Worm (Caenorhabditis elegans) whole organism, young adult: ENCODE measurements around the gene mcm-2.

Experiments used
- B0261.1 ChIP-seq: sonication (generic microtip); optimal IDR thresholded peaks from 2 replicates; lab custom pipeline; 2016; ENCODE audit warnings: mild to moderate bottlenecking, missing genetic modification characterization, moderate library complexity, missing compliant biosample characterization
- B0336.3 ChIP-seq: fragments of 200-800 bp; sonication (Bioruptor generic); IDR thresholded peaks from 2 replicates; pipeline ENCODE4 v1.3.6; 2022; ENCODE audit warnings: missing genetic modification characterization, missing compliant biosample characterization
- C17E4.6 ChIP-seq: fragments of 200-800 bp; sonication (Bioruptor generic); IDR thresholded peaks from 2 replicates; pipeline ENCODE4 v1.3.6; 2022; ENCODE audit warnings: missing genetic modification reagents, missing genetic modification characterization, missing compliant biosample characterization
- D2030.7 ChIP-seq: fragments of 200-800 bp; sonication (Bioruptor generic); IDR thresholded peaks from 2 replicates; pipeline ENCODE4 v1.3.6; 2022; ENCODE audit warnings: missing genetic modification reagents, missing genetic modification characterization, missing compliant biosample characterization
- F39B2.1 ChIP-seq: fragments of 200-800 bp; sonication (Bioruptor generic); IDR thresholded peaks from 2 replicates; pipeline ENCODE4 v1.3.6; 2022; ENCODE audit warnings: missing genetic modification reagents, missing genetic modification characterization, missing compliant biosample characterization
- F55B11.4 ChIP-seq: sonication (generic microtip); optimal IDR thresholded peaks from 2 replicates; lab custom pipeline; 2016; ENCODE audit warnings: missing compliant biosample characterization, missing genetic modification characterization, borderline replicate concordance; ENCODE audit not compliant: insufficient read depth
- Y67H2A.10 ChIP-seq: fragments of 200-800 bp; sonication (Bioruptor generic); conservative IDR thresholded peaks from 2 replicates; pipeline ENCODE4 v1.3.6; 2022; ENCODE audit warnings: missing genetic modification reagents, missing genetic modification characterization, missing compliant biosample characterization
- Y95B8A.8 ChIP-seq: fragments of 200-800 bp; sonication (Bioruptor generic); IDR thresholded peaks from 2 replicates; pipeline ENCODE4 v1.3.6; 2022; ENCODE audit warnings: missing genetic modification reagents, missing genetic modification characterization, missing compliant biosample characterization
- attf-3 ChIP-seq: fragments of 200-800 bp; sonication (Bioruptor generic); conservative IDR thresholded peaks from 2 replicates; pipeline ENCODE4 v1.3.6; 2022; ENCODE audit warnings: missing genetic modification reagents, missing genetic modification characterization, missing compliant biosample characterization
- attf-6 ChIP-seq: fragments of 200-800 bp; sonication (Bioruptor generic); IDR thresholded peaks from 2 replicates; pipeline ENCODE4 v1.3.6; 2022; ENCODE audit warnings: missing genetic modification reagents, missing genetic modification characterization, missing compliant biosample characterization
- cebp-1 ChIP-seq, 2 experiments: fragments of 200-800 bp in 1 of 2; sonication (Bioruptor generic) in 1 of 2; sonication (generic microtip) in 1 of 2; IDR thresholded peaks in 1 of 2; optimal IDR thresholded peaks in 1 of 2; 2 replicates each; pipeline versions ENCODE4 v1.3.6 to Lab custom; 2017 to 2022; ENCODE audit warnings: missing compliant biosample characterization in 2 of 2, missing genetic modification characterization in 2 of 2, mild to moderate bottlenecking in 1 of 2, missing genetic modification reagents in 1 of 2, moderate library complexity in 1 of 2
- dox-1 ChIP-seq: fragments of 200-800 bp; sonication (Bioruptor generic); IDR thresholded peaks from 2 replicates; pipeline ENCODE4 v1.3.6; 2022; ENCODE audit warnings: missing genetic modification reagents, missing genetic modification characterization, missing compliant biosample characterization
- hrde-1 ChIP-seq: sonication (generic microtip); optimal IDR thresholded peaks from 2 replicates; lab custom pipeline; 2016; ENCODE audit warnings: missing genetic modification characterization, mild to moderate bottlenecking, missing compliant biosample characterization, moderate library complexity, missing genotype, missing genetic modification reagents, borderline replicate concordance
- lag-1 ChIP-seq: fragments of 200-800 bp; sonication (Bioruptor generic); IDR thresholded peaks from 2 replicates; pipeline ENCODE4 v1.3.6; 2022; ENCODE audit warnings: missing genetic modification reagents, missing genetic modification characterization, missing compliant biosample characterization
- let-526 ChIP-seq: fragments of 200-800 bp; sonication (Bioruptor generic); IDR thresholded peaks from 2 replicates; pipeline ENCODE4 v1.3.6; 2022; ENCODE audit warnings: missing genetic modification reagents, missing genetic modification characterization, missing compliant biosample characterization
- let-607 ChIP-seq, 2 experiments: fragments of 200-800 bp in 1 of 2; sonication (Bioruptor generic) in 1 of 2; sonication (generic microtip) in 1 of 2; optimal IDR thresholded peaks; 2 replicates each; lab custom pipeline; 2016 to 2018; ENCODE audit warnings: mild to moderate bottlenecking in 2 of 2, missing compliant biosample characterization in 2 of 2, missing genetic modification characterization in 2 of 2, moderate library complexity in 2 of 2, missing genotype in 1 of 2
- lir-1 ChIP-seq: fragments of 200-800 bp; sonication (Bioruptor generic); conservative IDR thresholded peaks from 2 replicates; pipeline ENCODE4 v1.3.6; 2022; ENCODE audit warnings: missing genetic modification reagents, missing genetic modification characterization, missing compliant biosample characterization
- lsl-1 ChIP-seq: fragments of 200-800 bp; sonication (Bioruptor generic); optimal IDR thresholded peaks from 2 replicates; lab custom pipeline; 2018; ENCODE audit warnings: mild to moderate bottlenecking, missing genetic modification characterization, moderate library complexity, missing compliant biosample characterization
- lsy-27 ChIP-seq: sonication (generic microtip); optimal IDR thresholded peaks from 2 replicates; lab custom pipeline; 2017; ENCODE audit warnings: missing genetic modification characterization, mild to moderate bottlenecking, missing compliant biosample characterization, antibody characterized with exemption, missing genotype, borderline replicate concordance; ENCODE audit not compliant: insufficient read depth
- madf-3 ChIP-seq: fragments of 200-800 bp; sonication (Bioruptor generic); IDR thresholded peaks from 2 replicates; pipeline ENCODE4 v1.3.6; 2022; ENCODE audit warnings: missing genetic modification reagents, missing genetic modification characterization, missing compliant biosample characterization
- madf-8 ChIP-seq: fragments of 200-800 bp; sonication (Bioruptor generic); conservative IDR thresholded peaks from 2 replicates; pipeline ENCODE4 v1.3.6; 2022; ENCODE audit warnings: missing genetic modification reagents, missing genetic modification characterization, missing compliant biosample characterization
- mcd-1 ChIP-seq: fragments of 200-800 bp; sonication (Bioruptor generic); IDR thresholded peaks from 2 replicates; pipeline ENCODE4 v1.3.6; 2022; ENCODE audit warnings: missing genetic modification reagents, missing genetic modification characterization, missing compliant biosample characterization
- mxl-1 ChIP-seq: sonication (generic microtip); optimal IDR thresholded peaks from 2 replicates; lab custom pipeline; 2016; ENCODE audit warnings: missing genetic modification characterization, missing compliant biosample characterization
- nhr-80 ChIP-seq: sonication (generic microtip); optimal IDR thresholded peaks from 2 replicates; lab custom pipeline; 2016; ENCODE audit warnings: missing genetic modification characterization, missing compliant biosample characterization
- pbrm-1 ChIP-seq: fragments of 200-800 bp; sonication (Bioruptor generic); IDR thresholded peaks from 2 replicates; pipeline ENCODE4 v1.3.6; 2022; ENCODE audit warnings: missing genetic modification reagents, missing genetic modification characterization, missing compliant biosample characterization
- rec-8 ChIP-seq, 2 experiments: sonication (generic microtip); optimal IDR thresholded peaks; 2 replicates each; lab custom pipeline; 2016; ENCODE audit warnings: mild to moderate bottlenecking in 2 of 2, missing genetic modification characterization in 2 of 2, missing genetic modification reagents in 2 of 2, missing genotype in 2 of 2, missing biosample characterization in 1 of 2, missing compliant biosample characterization in 1 of 2, moderate library complexity in 1 of 2
- repo-1 ChIP-seq: sonication (generic microtip); optimal IDR thresholded peaks from 2 replicates; lab custom pipeline; 2017; ENCODE audit warnings: mild to moderate bottlenecking, missing genetic modification characterization, missing compliant biosample characterization
- snpc-1.3 ChIP-seq: sonication (generic microtip); optimal IDR thresholded peaks from 2 replicates; lab custom pipeline; 2017; ENCODE audit warnings: missing genetic modification characterization, mild to moderate bottlenecking, missing compliant biosample characterization, antibody characterized with exemption, moderate library complexity, missing genotype, missing genetic modification reagents; ENCODE audit not compliant: insufficient read depth
- tbx-9 ChIP-seq: sonication (generic microtip); optimal IDR thresholded peaks from 2 replicates; lab custom pipeline; 2016; ENCODE audit warnings: borderline replicate concordance, missing genetic modification characterization, inconsistent platforms, missing compliant biosample characterization
- zfh-2 ChIP-seq: fragments of 200-800 bp; sonication (Bioruptor generic); conservative IDR thresholded peaks from 2 replicates; pipeline ENCODE4 v1.3.6; 2022; ENCODE audit warnings: missing genetic modification reagents, missing genetic modification characterization, missing compliant biosample characterization
- zim-3 ChIP-seq: sonication (generic microtip); optimal IDR thresholded peaks from 2 replicates; lab custom pipeline; 2017; ENCODE audit warnings: mild to moderate bottlenecking, missing genetic modification characterization, moderate library complexity, missing compliant biosample characterization
- ztf-18 ChIP-seq: sonication (generic microtip); optimal IDR thresholded peaks from 2 replicates; lab custom pipeline; 2016; ENCODE audit warnings: missing genotype, mild to moderate bottlenecking, missing genetic modification characterization, missing compliant biosample characterization
- ztf-25 ChIP-seq: fragments of 200-800 bp; sonication (Bioruptor generic); IDR thresholded peaks from 2 replicates; pipeline ENCODE4 v1.3.6; 2022; ENCODE audit warnings: missing genetic modification reagents, missing genetic modification characterization, missing compliant biosample characterization
- ztf-3 ChIP-seq: fragments of 200-800 bp; sonication (Bioruptor generic); optimal IDR thresholded peaks from 2 replicates; lab custom pipeline; 2018; ENCODE audit warnings: mild to moderate bottlenecking, missing genetic modification characterization, missing compliant biosample characterization

The mcm-2 gene

ce11 chrII:11980110-11980509, 26.3 kb downstream of the mcm-2 start (continued):
- TF ChIP-seq let-526 (GFP tag; lab: Robert Waterston, UW) (no peak), F39B2.1 (GFP tag; lab: Robert Waterston, UW) (no peak), B0261.1 (tag; lab: Kevin White, UChicago) (no peak), lag-1 (GFP tag; lab: Robert Waterston, UW) (no peak), dox-1 (GFP tag; lab: Robert Waterston, UW) (no peak), tbx-9 (tag; lab: Kevin White, UChicago) (no peak), zim-3 (tag; lab: Kevin White, UChicago) (no peak), C17E4.6 (GFP tag; lab: Robert Waterston, UW) (peak; percentile 71), madf-8 (peak; percentile 80), attf-3 (GFP tag; lab: Robert Waterston, UW) (no peak), rec-8 (tag; optimal IDR thresholded peaks at IDR 0.05; lab: Kevin White, UChicago) (no peak), ztf-18 (tag; lab: Kevin White, UChicago) (peak; percentile 71), ztf-25 (no peak), let-607 (tag; optimal IDR thresholded peaks at IDR 0.05; lab: Kevin White, UChicago) (peak; percentile 25 to 80), mxl-1 (tag; lab: Kevin White, UChicago) (no peak), attf-6 (GFP tag; lab: Robert Waterston, UW) (no peak), D2030.7 (peak; percentile 96), Y67H2A.10 (GFP tag; lab: Robert Waterston, UW) (peak; percentile 91), lir-1 (peak; percentile 88), hrde-1 (tag; lab: Kevin White, UChicago) (peak; percentile 18), repo-1 (tag; lab: Kevin White, UChicago) (peak; percentile 13), mcd-1 (GFP tag; lab: Robert Waterston, UW) (peak; percentile 88), lsy-27 (tag; lab: Kevin White, UChicago) (no peak), B0336.3 (GFP tag; lab: Robert Waterston, UW) (peak; percentile 68), Y95B8A.8 (GFP tag; lab: Robert Waterston, UW) (peak; percentile 97), nhr-80 (tag; lab: Kevin White, UChicago) (peak; percentile 28), zfh-2 (GFP tag; lab: Robert Waterston, UW) (no peak), F55B11.4 (tag; lab: Kevin White, UChicago) (no peak)

- TF ChIP-seq ztf-3 (GFP tag; lab: Kevin White, UChicago) (no peak), Y67H2A.10 (GFP tag; lab: Robert Waterston, UW) (0 out of 2 replicates have a peak, but pooled peaks have one; percentile 28), pbrm-1 (GFP tag; lab: Robert Waterston, UW) (0 out of 2 replicates have a peak, but pooled peaks have one; percentile 7), cebp-1 (GFP tag; IDR thresholded peaks at IDR 0.05; lab: Robert Waterston, UW) (peak; percentile 81), cebp-1 (tag; optimal IDR thresholded peaks at IDR 0.05; lab: Kevin White, UChicago) (peak; percentile 82), madf-3 (GFP tag; lab: Robert Waterston, UW) (peak; percentile 98)
- TF ChIP-seq, all 124 proteins: peak for 4
These were observed 26.9 kb downstream of the mcm-2 start, which contains the start of the genes ash-2 and Y17G7B.20 for ce11 chrII:11979449-11980095. ash-2 (plus strand) TSS chrII:11979838. Y17G7B.20 (minus strand) TSS chrII:11979844.

- TF ChIP-seq ztf-3 (GFP tag; lab: Kevin White, UChicago) (no peak), snpc-1.3 (peak; percentile 38), B0336.3 (GFP tag; lab: Robert Waterston, UW) (0 out of 2 replicates have a peak, but pooled peaks have one; percentile 3), lsl-1 (GFP tag; lab: Kevin White, UChicago) (no peak), pbrm-1 (GFP tag; lab: Robert Waterston, UW) (no peak)
These were observed 27.5 kb downstream of the mcm-2 start for ce11 chrII:11978920-11979319.
